Worm (Caenorhabditis elegans) whole organism, dauer: ENCODE measurements around the gene C50E10.2.

Experiments
- unc-62 ChIP-seq: sonication (generic microtip); optimal IDR thresholded peaks from 2 replicates; lab custom pipeline; 2017; ENCODE audit warnings: missing biosample characterization, missing genetic modification reagents, missing genetic modification characterization

The C50E10.2 gene

DNA sequence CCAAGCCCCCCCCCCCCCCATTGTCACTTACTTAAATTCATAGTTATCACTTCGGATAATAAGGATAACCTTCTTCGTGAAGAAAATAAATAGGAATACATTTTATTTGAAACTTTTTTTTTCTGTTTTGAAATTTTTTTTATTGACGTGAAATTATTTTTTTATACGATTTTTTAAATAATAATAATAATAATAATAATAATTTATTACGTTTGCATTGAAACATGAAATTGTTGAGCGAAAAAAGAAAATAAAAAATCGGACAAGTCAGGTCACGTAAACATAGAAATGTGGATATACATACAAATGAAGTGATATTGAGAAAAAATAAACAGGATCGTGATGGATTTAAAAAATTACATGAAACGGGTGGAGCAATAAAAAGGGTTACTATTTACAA lies at the start of gene C50E10.2:
TSS of gene C50E10.2 (minus strand) at position 101 of the 400 bp plus-strand sequence.
- no peak for TF ChIP-seq unc-62 (GFP tag; lab: Kevin White, UChicago)

DNA sequence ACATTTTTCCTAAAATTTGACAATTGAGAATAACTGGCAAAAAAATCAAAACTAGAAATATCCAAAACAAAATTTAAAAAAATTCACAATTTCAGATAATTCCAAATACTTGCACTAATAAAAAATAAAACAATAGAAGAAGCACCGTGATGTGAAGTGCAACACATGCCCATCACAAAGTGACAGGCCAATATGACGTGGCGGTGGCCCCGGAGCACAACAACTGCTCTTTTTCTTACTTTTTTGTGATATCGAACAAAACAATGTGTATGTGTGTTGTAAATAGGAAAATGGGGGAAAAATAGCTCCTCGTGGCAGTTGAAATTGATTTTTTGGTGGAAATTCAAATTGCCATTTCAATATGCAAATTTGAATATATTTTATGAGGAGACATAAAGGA lies 44.3 kb upstream of the C50E10.2 start:
- no peak for TF ChIP-seq unc-62 (GFP tag; lab: Kevin White, UChicago)

DNA sequence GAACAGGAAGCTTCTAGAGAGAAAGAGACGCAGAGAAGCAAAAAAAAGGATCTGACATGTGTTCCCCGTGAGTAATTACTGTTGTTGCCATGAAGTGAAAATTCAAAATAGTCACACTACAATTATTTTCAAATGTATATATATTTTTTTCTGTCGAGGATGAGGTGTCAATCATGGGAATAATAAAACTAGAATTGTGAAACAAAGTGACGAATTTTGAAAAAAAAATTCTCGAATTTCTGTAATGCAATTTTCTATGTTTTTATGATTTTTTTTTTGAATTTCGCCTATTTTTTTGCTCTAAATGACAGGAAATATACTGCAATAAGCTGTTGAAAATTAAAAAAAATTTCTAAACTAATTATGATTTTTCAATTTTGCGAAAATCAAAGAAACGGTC lies 43.6 kb upstream of the C50E10.2 start:
- TF ChIP-seq unc-62 (GFP tag; lab: Kevin White, UChicago): no peak

DNA sequence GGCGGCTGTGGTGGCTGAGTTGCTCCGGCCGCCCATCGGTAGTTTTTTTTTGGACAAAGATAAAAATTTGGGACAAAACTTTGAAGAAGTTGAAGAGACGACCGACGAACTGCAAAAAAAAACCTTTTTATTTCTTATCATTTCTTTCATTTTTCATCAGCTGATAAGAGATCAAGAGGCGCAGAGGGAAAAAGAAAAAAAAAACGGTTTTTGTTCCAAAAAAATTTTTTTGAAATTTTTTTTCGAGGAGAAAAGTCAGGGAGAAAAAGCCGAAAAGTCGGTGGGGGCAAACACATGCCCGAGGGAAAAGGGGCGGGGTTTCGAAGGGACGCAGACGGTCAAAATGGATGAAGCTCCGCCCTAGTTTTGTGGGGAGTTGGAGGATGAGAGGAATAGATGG lies 42.6 kb upstream of the C50E10.2 start, which contains the start of gene ras-1:
TSS of gene ras-1 (minus strand) at position 129 of the 400 bp plus-strand sequence.
- no peak for TF ChIP-seq unc-62 (GFP tag; lab: Kevin White, UChicago)

DNA sequence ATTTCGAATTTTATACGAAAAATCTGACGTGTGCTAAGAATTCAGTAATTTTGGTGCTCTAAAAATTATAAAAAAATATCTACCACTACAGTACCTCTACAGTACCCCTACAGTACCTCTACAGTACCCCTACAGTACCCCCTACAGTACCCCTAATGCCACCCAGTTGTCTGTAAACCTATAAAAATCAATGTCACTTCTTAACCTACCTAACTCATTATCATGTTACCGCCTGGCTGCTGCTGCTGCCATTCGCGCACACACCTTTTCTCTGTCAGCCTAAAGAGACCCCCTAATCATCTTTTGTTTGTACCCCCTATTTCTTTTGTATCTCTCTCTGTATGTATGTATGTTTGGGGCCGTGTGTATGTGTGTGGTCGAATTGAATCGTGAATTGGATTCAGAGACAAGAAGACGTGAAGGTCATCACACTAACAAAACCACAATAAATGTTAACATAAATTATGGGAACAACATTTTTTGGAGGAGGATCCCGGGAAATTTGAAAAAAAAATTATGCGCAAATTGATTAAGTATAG lies 41.3 kb upstream of the C50E10.2 start:
- no peak for TF ChIP-seq unc-62 (GFP tag; lab: Kevin White, UChicago)

DNA sequence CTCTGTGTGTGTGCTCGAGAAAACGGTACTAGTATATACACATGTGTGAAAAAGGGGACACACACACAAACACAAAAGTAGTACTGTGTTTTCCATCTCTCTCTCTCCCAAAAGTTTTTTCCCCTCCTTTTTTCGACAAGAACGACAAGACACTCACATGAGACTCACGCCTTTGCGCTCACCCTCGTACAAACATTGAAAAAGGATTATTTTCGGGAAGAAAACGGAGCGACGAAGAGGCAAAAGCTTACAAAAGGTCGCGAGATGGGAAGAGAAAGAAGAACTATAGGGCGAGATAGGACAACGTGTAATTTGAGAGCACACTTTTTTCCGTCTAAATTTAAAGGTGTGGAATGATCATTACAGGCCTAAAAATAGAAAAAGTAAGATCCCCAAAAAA lies 40.4 kb upstream of the C50E10.2 start:
- no peak for TF ChIP-seq unc-62 (GFP tag; lab: Kevin White, UChicago)

DNA sequence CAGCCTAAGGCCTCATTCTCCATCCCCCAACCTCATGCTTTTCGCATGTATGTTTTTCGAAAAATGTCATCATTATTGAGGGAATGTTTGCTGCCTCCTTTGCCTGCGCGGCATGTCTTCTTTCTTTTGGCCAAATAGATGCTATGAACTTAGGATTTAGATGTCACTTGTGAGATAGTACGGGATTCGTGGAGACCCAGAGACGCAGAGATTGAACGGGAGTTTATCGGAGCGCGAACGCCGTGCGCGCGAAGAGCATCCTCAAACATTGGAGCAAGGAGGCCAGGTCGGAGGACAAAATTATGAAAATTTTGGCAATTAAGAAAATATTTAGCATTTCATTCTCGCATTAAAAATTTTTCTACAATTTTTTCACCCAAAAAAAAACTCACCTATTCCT lies 39.4 kb upstream of the C50E10.2 start:
- TF ChIP-seq unc-62 (GFP tag; lab: Kevin White, UChicago): no peak

DNA sequence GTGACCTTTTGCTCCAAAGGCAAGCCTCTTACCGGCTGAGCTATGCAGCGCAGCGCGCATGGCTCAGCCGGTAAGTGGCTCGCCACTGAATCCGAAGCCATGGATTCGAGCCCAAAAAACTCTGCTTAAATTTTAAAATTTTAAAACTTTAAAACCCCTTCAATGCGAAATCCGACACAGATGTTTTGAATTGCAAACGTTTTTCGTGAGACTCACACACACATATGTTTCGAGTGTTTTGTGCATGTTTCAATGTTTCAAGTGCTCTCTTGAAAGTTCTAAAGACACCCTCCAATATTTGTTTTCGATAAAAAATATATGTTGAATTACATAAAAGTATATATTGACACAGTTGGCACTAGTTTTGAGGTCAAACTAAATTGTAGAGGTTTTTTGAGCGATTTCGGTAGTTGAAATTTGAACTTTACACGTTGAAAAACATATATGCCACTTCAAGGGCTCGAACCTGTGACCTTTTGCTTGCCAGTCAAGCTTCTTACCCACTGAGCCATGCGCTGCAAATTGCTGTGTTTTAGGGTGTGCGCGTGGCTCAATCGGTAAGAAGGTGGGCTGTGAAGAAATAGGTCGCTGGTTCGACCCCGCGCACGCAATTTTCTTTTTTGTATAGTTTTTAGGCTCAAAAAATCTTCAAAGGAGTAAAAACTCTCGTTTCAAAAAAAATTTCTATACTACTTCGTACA lies 36.9 kb upstream of the C50E10.2 start:
- no peak for TF ChIP-seq unc-62 (GFP tag; lab: Kevin White, UChicago)

DNA sequence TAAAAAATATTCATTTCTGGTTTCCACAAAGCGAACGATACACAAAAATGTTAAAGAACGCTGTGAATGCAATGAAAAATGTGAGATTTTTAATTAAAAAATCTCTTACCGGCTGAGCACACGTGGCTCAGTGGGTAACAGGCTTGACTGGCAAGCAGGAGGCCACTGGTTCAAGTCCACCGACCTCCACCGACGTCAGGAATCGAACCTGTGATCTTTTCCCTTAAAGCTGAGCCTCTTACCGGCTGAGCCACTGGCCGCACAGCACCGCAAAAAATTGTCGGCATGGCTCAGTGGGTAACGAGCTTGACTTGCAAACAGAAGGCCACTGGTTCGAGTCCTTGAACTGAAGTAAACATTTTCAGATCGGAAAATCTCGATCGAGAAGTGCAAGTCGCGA lies 35.3 kb upstream of the C50E10.2 start, which contains the start of gene C44C11.6:
TSS of gene C44C11.6 (plus strand) at position 23 of the 400 bp plus-strand sequence.
- no peak for TF ChIP-seq unc-62 (GFP tag; lab: Kevin White, UChicago)

DNA sequence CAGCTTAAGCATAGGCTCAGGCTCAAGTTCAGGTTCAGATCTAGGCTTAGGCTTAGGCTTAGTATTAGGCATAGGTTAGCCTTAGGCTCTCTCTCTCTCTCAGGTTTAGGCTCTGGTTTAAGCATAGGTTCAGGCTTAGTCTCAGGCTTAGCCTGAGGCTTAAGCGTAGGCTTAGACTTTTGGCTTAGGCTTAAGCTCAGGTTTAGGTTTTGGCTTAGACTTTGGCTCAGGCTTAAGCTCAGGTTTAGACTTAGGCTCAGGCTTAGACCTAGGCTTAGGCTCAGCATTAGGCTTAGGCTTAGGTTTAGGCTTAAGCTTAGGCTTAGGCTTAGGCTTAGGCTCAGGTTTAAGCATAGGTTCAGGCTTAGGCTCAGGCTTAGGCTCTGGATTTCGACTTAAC lies 34.2 kb upstream of the C50E10.2 start:
- no peak for TF ChIP-seq unc-62 (GFP tag; lab: Kevin White, UChicago)

DNA sequence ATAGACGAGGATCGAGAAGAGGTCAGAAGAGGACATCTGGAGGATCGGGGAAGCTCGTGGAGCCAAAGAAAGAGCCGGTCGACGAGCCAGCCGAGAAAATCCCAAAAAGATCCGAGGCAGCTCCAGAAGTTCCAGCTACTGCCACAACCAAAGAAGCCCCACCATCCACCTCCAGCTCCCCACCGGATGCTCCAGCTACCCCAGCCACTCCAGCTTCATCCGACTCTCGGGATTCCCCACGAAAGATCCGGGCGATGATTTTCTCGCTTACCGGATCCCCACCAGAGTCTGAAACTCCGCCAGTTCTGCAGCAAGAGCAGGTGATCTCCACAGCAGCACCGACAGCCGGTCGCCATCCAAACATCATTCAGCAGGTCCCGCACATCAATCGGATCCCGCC lies 33.4 kb upstream of the C50E10.2 start:
- TF ChIP-seq unc-62 (GFP tag; lab: Kevin White, UChicago): no peak

DNA sequence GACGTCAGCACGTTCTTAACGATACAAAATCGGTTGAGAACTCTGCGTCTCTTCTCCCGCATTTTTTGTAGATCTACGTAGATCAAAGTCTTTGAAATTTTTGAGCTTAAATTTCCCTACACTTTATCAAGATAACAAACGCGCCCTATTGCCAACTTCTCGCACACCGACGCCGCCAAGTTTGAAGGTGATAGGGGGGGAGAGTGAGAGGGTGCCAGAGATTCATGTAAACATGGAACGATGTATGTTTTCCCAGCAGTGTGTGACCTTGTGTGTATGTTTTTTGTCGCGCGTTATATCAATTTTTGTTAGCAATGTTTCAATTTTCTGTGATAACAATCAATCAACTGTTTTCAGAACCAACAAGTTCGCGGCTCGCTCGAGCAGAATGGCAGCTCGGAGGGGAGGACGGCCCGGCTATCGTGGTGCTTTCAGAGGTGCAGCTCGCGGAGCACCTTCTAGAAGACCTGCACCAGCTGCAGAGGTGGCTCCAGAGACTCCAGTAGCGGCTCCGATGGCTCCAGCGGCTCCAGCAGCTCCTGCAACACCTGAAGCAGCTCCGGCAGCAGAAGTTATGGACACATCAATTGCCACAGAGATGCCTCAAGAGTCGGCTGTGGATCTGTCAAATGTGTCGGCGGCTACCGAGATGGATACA lies 32.2 kb upstream of the C50E10.2 start:
- no peak for TF ChIP-seq unc-62 (GFP tag; lab: Kevin White, UChicago)

DNA sequence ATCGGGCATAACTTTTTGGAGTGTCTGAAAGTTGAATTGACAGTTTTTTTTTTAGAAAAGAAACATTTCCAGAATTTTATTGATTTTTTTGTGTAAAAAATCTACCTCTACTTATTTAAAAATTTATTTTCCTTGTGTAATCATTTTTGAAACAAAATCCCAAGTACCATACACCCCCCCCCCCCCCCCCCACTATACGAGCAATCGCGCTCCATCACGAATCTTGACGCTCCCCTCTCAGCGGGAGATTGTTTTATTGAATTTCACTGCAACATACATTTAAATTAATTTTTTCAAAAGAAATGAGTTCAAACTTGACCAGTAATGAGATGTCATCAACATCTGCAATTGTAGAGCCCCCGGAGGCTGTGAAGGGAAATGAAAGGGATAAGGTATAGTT lies 30.1 kb upstream of the C50E10.2 start, which contains the start of gene sop-2:
TSS of gene sop-2 (plus strand) at position 301 of the 400 bp plus-strand sequence.
- no peak for TF ChIP-seq unc-62 (GFP tag; lab: Kevin White, UChicago)

DNA sequence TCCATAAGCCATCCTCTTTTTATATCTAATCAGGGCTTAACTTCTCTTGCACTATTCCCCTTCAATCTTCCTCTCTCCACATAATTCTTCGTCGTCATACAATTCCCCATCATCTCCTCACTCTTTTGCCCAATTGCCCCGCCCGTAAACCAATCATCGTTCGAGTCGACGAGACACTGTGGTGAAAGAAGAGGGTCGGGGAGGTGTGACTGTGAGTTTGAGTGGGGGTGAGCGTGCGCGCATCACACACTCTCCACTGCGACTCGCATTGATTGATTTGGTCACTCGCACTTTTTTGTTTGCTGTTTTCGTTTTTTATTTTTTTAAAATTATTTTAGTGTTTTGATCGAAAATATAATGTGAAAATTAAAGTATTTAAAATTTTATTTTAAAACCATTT lies 29.6 kb upstream of the C50E10.2 start:
- TF ChIP-seq unc-62 (GFP tag; lab: Kevin White, UChicago): no peak

DNA sequence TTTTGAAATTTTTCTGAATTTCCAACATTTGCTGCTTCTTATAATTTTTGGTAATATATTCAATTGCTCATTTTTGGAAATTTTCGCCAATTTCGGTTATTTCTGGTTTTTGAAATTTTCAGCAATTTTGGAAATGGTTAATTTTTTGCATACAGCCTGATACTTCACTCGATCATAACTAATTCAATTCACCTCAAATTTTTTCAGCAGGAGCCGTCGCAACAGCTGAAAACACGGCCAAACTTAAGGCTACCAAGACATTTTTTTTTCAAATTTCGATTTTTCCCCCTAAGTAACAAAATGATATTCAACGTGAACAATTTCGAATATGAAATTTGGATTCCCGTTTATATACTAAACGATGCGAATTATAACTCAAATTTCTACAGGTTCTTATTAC lies 25.9 kb upstream of the C50E10.2 start, which contains the start of gene sre-52:
TSS of gene sre-52 (plus strand) at position 301 of the 400 bp plus-strand sequence.
- TF ChIP-seq unc-62 (GFP tag; lab: Kevin White, UChicago): no peak

DNA sequence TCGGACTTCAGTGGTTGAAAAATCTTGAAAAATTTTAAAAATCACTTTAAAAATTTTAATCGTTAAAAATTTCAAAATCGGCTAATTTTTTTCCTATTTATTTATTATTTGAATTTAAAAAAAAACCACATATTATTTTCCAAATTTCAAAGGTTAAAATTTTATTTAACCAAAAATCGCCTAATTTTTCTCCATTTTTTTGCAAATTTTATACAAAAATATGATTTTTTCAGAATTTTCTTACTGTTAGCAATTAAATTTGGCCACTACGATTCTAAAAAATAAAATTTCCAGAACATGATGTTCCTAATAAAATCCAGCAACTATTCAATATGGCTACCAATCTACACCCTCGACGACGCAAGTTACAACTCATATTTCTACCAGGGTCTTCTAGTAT lies 23.1 kb upstream of the C50E10.2 start, which contains the start of gene sre-54:
TSS of gene sre-54 (plus strand) at position 301 of the 400 bp plus-strand sequence.
- no peak for TF ChIP-seq unc-62 (GFP tag; lab: Kevin White, UChicago)
